Fruit fly (Drosophila melanogaster) whole organism, embryonic: ENCODE data around the gene CG43184.
A peak's percentile ranks its signal among the peaks of the same experiment; 100 is the strongest.

Experiments used
- B-H1 ChIP-seq: fragments of 200-800 bp; sonication (Bioruptor generic); IDR thresholded peaks from 3 replicates; pipeline ENCODE4 v1.3.6; 2022; ENCODE audit warnings: missing biosample characterization, missing genetic modification characterization
- Bteb2 ChIP-seq: fragments of 200-800 bp; sonication (Bioruptor generic); optimal IDR thresholded peaks from 2 replicates; lab custom pipeline; 2016; ENCODE audit warnings: missing biosample characterization, missing genetic modification characterization
- CG10274 ChIP-seq: fragments of 200-800 bp; sonication (Bioruptor generic); optimal IDR thresholded peaks from 3 replicates; lab custom pipeline; 2017; ENCODE audit warnings: missing biosample characterization, mild to moderate bottlenecking, missing genetic modification characterization
- CG10431 ChIP-seq: fragments of 200-800 bp; sonication (Bioruptor generic); optimal IDR thresholded peaks from 3 replicates; lab custom pipeline; 2018; ENCODE audit warnings: missing biosample characterization, mild to moderate bottlenecking, missing genetic modification characterization
- CG10462 ChIP-seq: fragments of 200-800 bp; sonication (Bioruptor generic); optimal IDR thresholded peaks from 2 replicates; lab custom pipeline; 2016; ENCODE audit warnings: missing biosample characterization, missing genetic modification characterization
- CG11456 ChIP-seq: fragments of 200-800 bp; sonication (Bioruptor generic); IDR thresholded peaks from 3 replicates; pipeline ENCODE4 v1.3.6; 2022; ENCODE audit warnings: missing biosample characterization, missing genetic modification characterization
- CG12219 ChIP-seq: fragments of 200-800 bp; sonication (Bioruptor generic); optimal IDR thresholded peaks from 3 replicates; lab custom pipeline; 2018; ENCODE audit warnings: missing biosample characterization, mild to moderate bottlenecking, missing genetic modification characterization
- CG14014 ChIP-seq: fragments of 200-800 bp; sonication (Bioruptor generic); IDR thresholded peaks from 2 replicates; pipeline ENCODE4 v1.3.6; 2022; ENCODE audit warnings: missing biosample characterization, missing genetic modification characterization
- CG15269 ChIP-seq: fragments of 200-800 bp; sonication (Bioruptor generic); optimal IDR thresholded peaks from 2 replicates; lab custom pipeline; 2018; ENCODE audit warnings: missing biosample characterization, mild to moderate bottlenecking, missing genetic modification characterization, moderate library complexity
- CG1529 ChIP-seq: fragments of 200-800 bp; sonication (Bioruptor generic); optimal IDR thresholded peaks from 3 replicates; lab custom pipeline; 2018; ENCODE audit warnings: missing biosample characterization, missing genetic modification characterization
- CG17385 ChIP-seq: fragments of 200-800 bp; sonication (Bioruptor generic); optimal IDR thresholded peaks from 3 replicates; lab custom pipeline; 2018; ENCODE audit warnings: missing biosample characterization, mild to moderate bottlenecking, missing genetic modification characterization
- CG2678 ChIP-seq: fragments of 200-800 bp; sonication (Bioruptor generic); optimal IDR thresholded peaks from 3 replicates; lab custom pipeline; 2019; ENCODE audit warnings: missing biosample characterization, mild to moderate bottlenecking, missing genetic modification characterization, moderate library complexity
- CG3281 ChIP-seq: fragments of 200-800 bp; sonication (Bioruptor generic); optimal IDR thresholded peaks from 3 replicates; lab custom pipeline; 2017; ENCODE audit warnings: missing biosample characterization, mild to moderate bottlenecking, missing genetic modification characterization
- CG34422 ChIP-seq: fragments of 200-800 bp; sonication (Bioruptor generic); IDR thresholded peaks from 3 replicates; pipeline ENCODE4 v1.3.6; 2022; ENCODE audit warnings: missing biosample characterization, missing genetic modification characterization
- CG4730 ChIP-seq: fragments of 200-800 bp; sonication (Bioruptor generic); IDR thresholded peaks from 2 replicates; pipeline ENCODE4 v1.3.6; 2022; ENCODE audit warnings: missing biosample characterization, missing genetic modification characterization
- CG6854 ChIP-seq: fragments of 200-800 bp; sonication (Bioruptor generic); optimal IDR thresholded peaks from 3 replicates; lab custom pipeline; 2017; ENCODE audit warnings: missing biosample characterization, mild to moderate bottlenecking, missing genetic modification characterization
- CG8359 ChIP-seq: fragments of 200-800 bp; sonication (Bioruptor generic); optimal IDR thresholded peaks from 2 replicates; lab custom pipeline; 2017; ENCODE audit warnings: missing biosample characterization, mild to moderate bottlenecking, missing genetic modification characterization, borderline replicate concordance
- CG9727 ChIP-seq: fragments of 200-800 bp; sonication (Bioruptor generic); optimal IDR thresholded peaks from 3 replicates; lab custom pipeline; 2017; ENCODE audit warnings: missing biosample characterization, mild to moderate bottlenecking, missing genetic modification characterization
- CrebB ChIP-seq: fragments of 200-800 bp; sonication (Bioruptor generic); optimal IDR thresholded peaks from 3 replicates; lab custom pipeline; 2018; ENCODE audit warnings: missing biosample characterization, mild to moderate bottlenecking, missing genetic modification characterization
- D19B ChIP-seq: fragments of 200-800 bp; sonication (Bioruptor generic); optimal IDR thresholded peaks from 2 replicates; lab custom pipeline; 2017; ENCODE audit warnings: missing biosample characterization, mild to moderate bottlenecking, missing genetic modification characterization
- Doc2 ChIP-seq: fragments of 200-800 bp; sonication (Bioruptor generic); IDR thresholded peaks from 2 replicates; pipeline ENCODE4 v1.3.6; 2022; ENCODE audit warnings: missing biosample characterization, missing genetic modification characterization
- E2f2 ChIP-seq: fragments of 200-800 bp; sonication (Bioruptor generic); IDR thresholded peaks from 2 replicates; pipeline ENCODE4 v1.3.6; 2022; ENCODE audit warnings: missing biosample characterization, missing genetic modification characterization
- Eip74EF ChIP-seq, 2 experiments: fragments of 200-800 bp in 1 of 2; fragments of >200 bp in 1 of 2; sonication (Bioruptor generic) in 1 of 2; optimal IDR thresholded peaks; 2 replicates each; lab custom pipeline; 2017 to 2019; ENCODE audit warnings: missing biosample characterization in 2 of 2, missing genetic modification characterization in 2 of 2, mild to moderate bottlenecking in 1 of 2, moderate library complexity in 1 of 2
- HmgD ChIP-seq: fragments of 200-800 bp; sonication (Bioruptor generic); optimal IDR thresholded peaks from 3 replicates; lab custom pipeline; 2016; ENCODE audit warnings: missing biosample characterization, missing genetic modification characterization
- Myb ChIP-seq: fragments of 200-800 bp; sonication (Bioruptor generic); optimal IDR thresholded peaks from 2 replicates; lab custom pipeline; 2016; ENCODE audit warnings: missing biosample characterization, missing genetic modification characterization
- NC2α ChIP-seq: fragments of 200-800 bp; sonication (Bioruptor generic); optimal IDR thresholded peaks from 2 replicates; lab custom pipeline; 2016; ENCODE audit warnings: missing biosample characterization, missing genetic modification characterization
- NfI ChIP-seq: fragments of 200-800 bp; sonication (Bioruptor generic); optimal IDR thresholded peaks from 3 replicates; lab custom pipeline; 2018; ENCODE audit warnings: missing biosample characterization, mild to moderate bottlenecking, missing genetic modification characterization, moderate library complexity
- PHDP ChIP-seq: fragments of 200-800 bp; sonication (Bioruptor generic); optimal IDR thresholded peaks from 3 replicates; lab custom pipeline; 2018; ENCODE audit warnings: missing biosample characterization, mild to moderate bottlenecking, missing genetic modification characterization, moderate library complexity
- amos ChIP-seq: fragments of 200-800 bp; sonication (Bioruptor generic); IDR thresholded peaks from 2 replicates; pipeline ENCODE4 v1.3.6; 2022; ENCODE audit warnings: missing biosample characterization, missing genetic modification characterization; ENCODE audit not compliant: partially characterized antibody
- ase ChIP-seq: fragments of 200-800 bp; sonication (Bioruptor generic); IDR thresholded peaks from 3 replicates; pipeline ENCODE4 v1.3.6; 2022; ENCODE audit warnings: missing biosample characterization, missing genetic modification characterization
- bcd ChIP-seq: fragments of 200-800 bp; sonication (Bioruptor generic); optimal IDR thresholded peaks from 2 replicates; lab custom pipeline; 2017; ENCODE audit warnings: missing biosample characterization, mild to moderate bottlenecking, missing genetic modification characterization
- crc ChIP-seq: fragments of 200-800 bp; sonication (Bioruptor generic); optimal IDR thresholded peaks from 2 replicates; lab custom pipeline; 2016; ENCODE audit warnings: missing biosample characterization, missing genetic modification characterization
- croc ChIP-seq: fragments of 200-800 bp; sonication (Bioruptor generic); conservative IDR thresholded peaks from 3 replicates; pipeline ENCODE4 v1.3.6; 2022; ENCODE audit warnings: missing biosample characterization, missing genetic modification characterization
- dan ChIP-seq: fragments of 200-800 bp; sonication (Bioruptor generic); IDR thresholded peaks from 2 replicates; pipeline ENCODE4 v1.3.6; 2022; ENCODE audit warnings: missing biosample characterization, missing genetic modification characterization
- dimm ChIP-seq: fragments of 200-800 bp; sonication (Bioruptor generic); IDR thresholded peaks from 2 replicates; pipeline ENCODE4 v1.3.6; 2022; ENCODE audit warnings: missing biosample characterization, missing genetic modification characterization
- fru ChIP-seq: fragments of >200 bp; optimal IDR thresholded peaks from 2 replicates; lab custom pipeline; 2017
- hbn ChIP-seq: fragments of 200-800 bp; sonication (Bioruptor generic); IDR thresholded peaks from 2 replicates; pipeline ENCODE4 v1.3.6; 2022; ENCODE audit warnings: missing biosample characterization, missing genetic modification characterization; ENCODE audit not compliant: partially characterized antibody
- jigr1 ChIP-seq: fragments of 200-800 bp; sonication (Bioruptor generic); IDR thresholded peaks from 3 replicates; pipeline ENCODE4 v1.3.6; 2022; ENCODE audit warnings: missing biosample characterization, missing genetic modification characterization
- jumu ChIP-seq: fragments of 200-800 bp; sonication (Bioruptor generic); optimal IDR thresholded peaks from 3 replicates; lab custom pipeline; 2016; ENCODE audit warnings: missing biosample characterization, missing genetic modification characterization
- kah ChIP-seq: fragments of 200-800 bp; sonication (Bioruptor generic); optimal IDR thresholded peaks from 2 replicates; lab custom pipeline; 2018; ENCODE audit warnings: missing biosample characterization, mild to moderate bottlenecking, missing genetic modification characterization
- knrl ChIP-seq: fragments of 200-800 bp; sonication (Bioruptor generic); IDR thresholded peaks from 3 replicates; pipeline ENCODE4 v1.3.6; 2022; ENCODE audit warnings: missing biosample characterization, missing genetic modification characterization; ENCODE audit not compliant: partially characterized antibody
- maf-S ChIP-seq: fragments of 200-800 bp; sonication (Bioruptor generic); optimal IDR thresholded peaks from 2 replicates; lab custom pipeline; 2016; ENCODE audit warnings: missing biosample characterization, missing genetic modification characterization
- mld ChIP-seq: fragments of 200-800 bp; sonication (Bioruptor generic); IDR thresholded peaks from 3 replicates; pipeline ENCODE4 v1.3.6; 2022; ENCODE audit warnings: missing biosample characterization, missing genetic modification characterization; ENCODE audit not compliant: partially characterized antibody
- nom ChIP-seq: fragments of 200-800 bp; sonication (Bioruptor generic); optimal IDR thresholded peaks from 2 replicates; lab custom pipeline; 2017; ENCODE audit warnings: missing biosample characterization, missing genetic modification characterization, mild to moderate bottlenecking, moderate library complexity, missing genetic modification reagents
- peb ChIP-seq: fragments of 200-800 bp; sonication (Bioruptor generic); IDR thresholded peaks from 2 replicates; pipeline ENCODE4 v1.3.6; 2022; ENCODE audit warnings: missing biosample characterization, missing genetic modification characterization
- prd ChIP-seq, 3 experiments: fragments of >200 bp in 2 of 3; fragments of 200-800 bp in 1 of 3; sonication (Bioruptor generic) in 1 of 3; optimal IDR thresholded peaks in 2 of 3; IDR thresholded peaks in 1 of 3; 2 replicates in 2 of 3; 3 replicates in 1 of 3; pipeline versions ENCODE4 v1.3.6 to Lab custom; 2017 to 2022; ENCODE audit warnings: missing biosample characterization in 1 of 3, missing genetic modification characterization in 1 of 3
- tgo ChIP-seq: fragments of 200-800 bp; sonication (Bioruptor generic); IDR thresholded peaks from 3 replicates; pipeline ENCODE4 v1.3.6; 2022; ENCODE audit warnings: missing biosample characterization, missing genetic modification characterization
- toy ChIP-seq: fragments of 200-800 bp; sonication (Bioruptor generic); IDR thresholded peaks from 2 replicates; pipeline ENCODE4 v1.3.6; 2022; ENCODE audit warnings: missing biosample characterization, missing genetic modification characterization
- tx ChIP-seq: fragments of 200-800 bp; sonication (Bioruptor generic); optimal IDR thresholded peaks from 2 replicates; lab custom pipeline; 2016; ENCODE audit warnings: missing biosample characterization, missing genetic modification characterization
- unpg ChIP-seq: fragments of 200-800 bp; sonication (Bioruptor generic); optimal IDR thresholded peaks from 3 replicates; lab custom pipeline; 2018; ENCODE audit warnings: missing biosample characterization, mild to moderate bottlenecking, missing genetic modification characterization, moderate library complexity
- wor ChIP-seq: fragments of 200-800 bp; sonication (Bioruptor generic); IDR thresholded peaks from 2 replicates; pipeline ENCODE4 v1.3.6; 2022; ENCODE audit warnings: missing biosample characterization, missing genetic modification characterization

CG43184 gene

DNA sequence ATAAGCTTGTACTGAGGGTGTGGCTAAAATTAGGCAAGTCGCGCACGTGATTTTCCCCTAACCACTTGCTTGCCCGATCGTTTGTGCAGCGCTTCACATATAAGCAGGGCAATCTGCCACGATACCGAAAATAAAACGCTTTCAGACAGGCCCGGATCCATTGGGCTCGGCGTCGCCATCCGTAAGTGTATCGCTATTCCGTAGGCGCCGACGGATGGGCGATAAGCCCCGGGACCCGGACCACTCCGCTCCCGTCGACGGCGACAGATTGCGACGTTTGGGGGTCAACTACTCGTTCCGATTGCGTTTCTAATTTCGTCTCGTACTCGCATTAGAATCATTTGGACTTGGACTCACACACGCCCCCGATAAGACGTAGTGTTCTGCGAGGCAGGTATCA, 24.8 kb downstream of the CG43184 start (continued):
- 0 out of 3 replicates have a peak, but pooled peaks have one; percentile 31 for TF ChIP-seq mld (GFP tag; lab: Robert Waterston, UW)
- TF ChIP-seq bcd (GFP tag; lab: Kevin White, UChicago): peak; percentile 69
- TF ChIP-seq CG10274 (GFP tag; lab: Kevin White, UChicago): no peak
- peak; percentile 92 for TF ChIP-seq CG4730 (GFP tag; lab: Robert Waterston, UW)
- TF ChIP-seq CG15269: peak; percentile 92
- TF ChIP-seq CG6854: peak; percentile 52
- peak; percentile 91 for TF ChIP-seq ase
- TF ChIP-seq fru: no peak
- peak; percentile 78 for TF ChIP-seq Myb
- TF ChIP-seq CG10462 (GFP tag; lab: Kevin White, UChicago): peak; percentile 56
- peak; percentile 61 for TF ChIP-seq B-H1 (GFP tag; lab: Robert Waterston, UW)
- TF ChIP-seq wor (GFP tag; lab: Robert Waterston, UW): peak; percentile 61
- no peak; the same call in 1 of the 2 replicates for TF ChIP-seq Doc2 (GFP tag; lab: Robert Waterston, UW)
- no peak for TF ChIP-seq CG34422
- peak; percentile 99 for TF ChIP-seq CG11456
- no peak for TF ChIP-seq prd (optimal IDR thresholded peaks at IDR 0.05; lab: Kevin White, UChicago)
- TF ChIP-seq prd (GFP tag; IDR thresholded peaks at IDR 0.05; lab: Robert Waterston, UW): peak; percentile 96
- TF ChIP-seq CG2678 (tag; lab: Kevin White, UChicago): peak; percentile 90
- peak; percentile 70 for TF ChIP-seq CG17385 (GFP tag; lab: Kevin White, UChicago)
- peak; percentile 83 for TF ChIP-seq maf-S (GFP tag; lab: Kevin White, UChicago)
- peak; percentile 75 for TF ChIP-seq amos (GFP tag; lab: Robert Waterston, UW)
- no peak for TF ChIP-seq CG3281 (GFP tag; lab: Kevin White, UChicago)
- TF ChIP-seq CrebB: peak; percentile 60
- TF ChIP-seq CG10431: no peak
- peak; percentile 89 for TF ChIP-seq tx
- peak; percentile 63 for TF ChIP-seq CG1529 (GFP tag; lab: Kevin White, UChicago)
- no peak for TF ChIP-seq PHDP
- TF ChIP-seq CG8359: no peak
- TF ChIP-seq crc: peak; percentile 58
- TF ChIP-seq jumu: peak; percentile 92
- peak; percentile 57 for TF ChIP-seq E2f2 (GFP tag; lab: Robert Waterston, UW)
- peak; percentile 84 for TF ChIP-seq dan (GFP tag; lab: Robert Waterston, UW)
- TF ChIP-seq D19B (GFP tag; lab: Kevin White, UChicago): peak; percentile 20
- peak; percentile 75 for TF ChIP-seq CG12219
- peak; percentile 96 for TF ChIP-seq CG14014
- TF ChIP-seq dimm (GFP tag; lab: Robert Waterston, UW): peak; percentile 89
- TF ChIP-seq peb (GFP tag; lab: Robert Waterston, UW): peak; percentile 91
- peak; percentile 81 for TF ChIP-seq tgo (GFP tag; lab: Robert Waterston, UW)
- peak; percentile 83 for TF ChIP-seq unpg
- peak; percentile 87 for TF ChIP-seq NfI (GFP tag; lab: Kevin White, UChicago)
- TF ChIP-seq jigr1 (GFP tag; lab: Robert Waterston, UW): no peak
- TF ChIP-seq toy (GFP tag; lab: Robert Waterston, UW): peak; percentile 83; the same call in 1 of the 2 replicates
- TF ChIP-seq Eip74EF (GFP tag; optimal IDR thresholded peaks at IDR 0.05; lab: Kevin White, UChicago): no peak
- no peak for TF ChIP-seq kah (GFP tag; lab: Kevin White, UChicago)
- no peak for TF ChIP-seq nom
- no peak for TF ChIP-seq CG9727 (GFP tag; lab: Kevin White, UChicago)
- TF ChIP-seq hbn (GFP tag; lab: Robert Waterston, UW): no peak
- TF ChIP-seq croc (GFP tag; lab: Robert Waterston, UW): peak; percentile 67
- peak; percentile 67 for TF ChIP-seq Bteb2 (GFP tag; lab: Kevin White, UChicago)
- TF ChIP-seq HmgD (GFP tag; lab: Kevin White, UChicago): no peak
- peak; percentile 72 for TF ChIP-seq NC2α (GFP tag; lab: Kevin White, UChicago)
- TF ChIP-seq knrl (GFP tag; lab: Robert Waterston, UW): peak; percentile 81
